Worm (Caenorhabditis elegans) whole organism, L1 larva: ENCODE results near the gene srj-39.

Experiments used
- aha-1 ChIP-seq: fragments of 150-350 bp; optimal IDR thresholded peaks from 2 replicates; lab custom pipeline; 2014; ENCODE audit warnings: missing biosample characterization, missing genetic modification characterization
- ama-1 ChIP-seq: fragments of 150-350 bp; optimal IDR thresholded peaks from 2 replicates; lab custom pipeline; 2014
- hpl-2 ChIP-seq: fragments of 150-350 bp; optimal IDR thresholded peaks from 2 replicates; lab custom pipeline; 2014; ENCODE audit warnings: missing biosample characterization, missing genetic modification reagents, missing genetic modification characterization
- lir-3 ChIP-seq: sonication (generic microtip); optimal IDR thresholded peaks from 2 replicates; lab custom pipeline; 2016; ENCODE audit warnings: mild to moderate bottlenecking, missing genetic modification characterization, moderate library complexity, missing compliant biosample characterization; ENCODE audit not compliant: poor library complexity
- mdl-1 ChIP-seq, 2 experiments: fragments of 150-350 bp; optimal IDR thresholded peaks; 2 replicates each; lab custom pipeline; 2014 to 2017; ENCODE audit warnings: missing biosample characterization in 2 of 2, missing genetic modification characterization in 2 of 2, inconsistent platforms in 1 of 2
- nhr-11 ChIP-seq: fragments of 150-350 bp; optimal IDR thresholded peaks from 2 replicates; lab custom pipeline; 2014; ENCODE audit warnings: missing biosample characterization, missing genetic modification characterization
- nhr-12 ChIP-seq: sonication (generic microtip); optimal IDR thresholded peaks from 2 replicates; lab custom pipeline; 2017; ENCODE audit warnings: missing biosample characterization, missing genetic modification characterization
- nhr-28 ChIP-seq: fragments of 150-350 bp; optimal IDR thresholded peaks from 2 replicates; lab custom pipeline; 2014; ENCODE audit warnings: missing biosample characterization, missing genetic modification characterization
- pqm-1 ChIP-seq: sonication (generic microtip); optimal IDR thresholded peaks from 3 replicates; lab custom pipeline; 2017; ENCODE audit warnings: missing biosample characterization, missing genetic modification characterization
- snu-23 ChIP-seq: sonication (generic microtip); optimal IDR thresholded peaks from 2 replicates; lab custom pipeline; 2016; ENCODE audit warnings: missing genetic modification characterization, missing compliant biosample characterization
- unc-62 ChIP-seq: fragments of 150-350 bp; optimal IDR thresholded peaks from 2 replicates; lab custom pipeline; 2014; ENCODE audit warnings: missing biosample characterization, missing genetic modification reagents, missing genetic modification characterization
- zag-1 ChIP-seq: fragments of 150-350 bp; optimal IDR thresholded peaks from 2 replicates; lab custom pipeline; 2014; ENCODE audit warnings: missing biosample characterization, missing genetic modification characterization
- ztf-11 ChIP-seq, 2 experiments: sonication (generic microtip); optimal IDR thresholded peaks; 2 replicates each; lab custom pipeline; 2016 to 2017; ENCODE audit warnings: missing genetic modification characterization in 2 of 2, missing biosample characterization in 1 of 2, missing compliant biosample characterization in 1 of 2
- ztf-4 ChIP-seq: fragments of 150-350 bp; optimal IDR thresholded peaks from 2 replicates; lab custom pipeline; 2014; ENCODE audit warnings: missing biosample characterization, missing genetic modification characterization

DNA sequence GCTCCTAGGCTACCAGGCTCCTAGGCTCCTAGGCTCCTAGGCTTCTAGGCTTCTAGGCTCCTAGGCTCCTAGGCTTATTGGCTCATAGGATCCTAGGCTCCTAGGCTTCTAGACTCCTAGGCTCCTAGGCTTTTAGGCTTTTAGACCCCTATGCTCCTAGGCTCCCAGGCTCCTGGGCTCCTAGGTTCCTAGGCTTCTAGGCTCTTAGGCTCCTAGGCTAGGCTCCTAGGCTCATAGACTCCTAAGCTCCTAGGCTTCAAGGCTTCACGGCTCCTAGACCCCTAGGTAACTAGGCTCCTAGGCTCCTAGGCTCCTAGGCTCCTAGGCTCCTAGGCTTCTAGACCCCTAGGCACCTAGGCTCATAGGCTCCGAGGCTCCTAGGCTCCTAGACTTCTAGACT lies 47.0 kb downstream of the srj-39 start:
- TF ChIP-seq hpl-2 (GFP tag; lab: Kevin White, UChicago) (no peak), ztf-4 (tag; lab: Kevin White, UChicago) (no peak), aha-1 (tag; lab: Kevin White, UChicago) (no peak), ama-1 (no peak), snu-23 (no peak), nhr-12 (tag; lab: Kevin White, UChicago) (no peak), nhr-11 (tag; lab: Kevin White, UChicago) (no peak), pqm-1 (tag; lab: Kevin White, UChicago) (no peak), nhr-28 (no peak), mdl-1 (tag; optimal IDR thresholded peaks at IDR 0.05; lab: Kevin White, UChicago) (no peak), unc-62 (GFP tag; lab: Kevin White, UChicago) (no peak), lir-3 (tag; lab: Kevin White, UChicago) (no peak), zag-1 (tag; lab: Kevin White, UChicago) (no peak), ztf-11 (tag; optimal IDR thresholded peaks at IDR 0.05; lab: Kevin White, UChicago) (no peak)
